Fruit fly (Drosophila melanogaster) whole organism, embryonic: ENCODE results near the gene CG9782.
A peak's percentile ranks its signal among the peaks of the same experiment; 100 is the strongest.

Experiments
- BtbVII ChIP-seq: fragments of 200-800 bp; sonication (Bioruptor generic); optimal IDR thresholded peaks from 3 replicates; lab custom pipeline; 2017; ENCODE audit warnings: missing biosample characterization, mild to moderate bottlenecking, missing genetic modification characterization
- CG1024 ChIP-seq: fragments of 200-800 bp; sonication (Bioruptor generic); IDR thresholded peaks from 2 replicates; pipeline ENCODE4 v1.3.6; 2022; ENCODE audit warnings: missing biosample characterization, missing genetic modification characterization
- CG11696 ChIP-seq: fragments of 200-800 bp; sonication (Bioruptor generic); IDR thresholded peaks from 2 replicates; pipeline ENCODE4 v1.3.6; 2022; ENCODE audit warnings: missing biosample characterization, missing genetic modification characterization
- CG12659 ChIP-seq: fragments of 200-800 bp; sonication (Bioruptor generic); optimal IDR thresholded peaks from 3 replicates; lab custom pipeline; 2017; ENCODE audit warnings: mild to moderate bottlenecking, missing biosample characterization, missing genetic modification reagents, missing genetic modification characterization
- CG13287 ChIP-seq: fragments of 200-800 bp; sonication (Bioruptor generic); IDR thresholded peaks from 2 replicates; pipeline ENCODE4 v1.3.6; 2022; ENCODE audit warnings: missing biosample characterization, missing genetic modification characterization; ENCODE audit not compliant: partially characterized antibody
- CG14050 ChIP-seq: fragments of 200-800 bp; sonication (Bioruptor generic); IDR thresholded peaks from 3 replicates; pipeline ENCODE4 v1.3.6; 2022; ENCODE audit warnings: missing biosample characterization, missing genetic modification characterization
- CG14860 ChIP-seq: fragments of 200-800 bp; sonication (Bioruptor generic); IDR thresholded peaks from 3 replicates; pipeline ENCODE4 v1.3.6; 2022; ENCODE audit warnings: missing biosample characterization, missing genetic modification characterization; ENCODE audit not compliant: partially characterized antibody
- CG15011 ChIP-seq: fragments of 200-800 bp; sonication (Bioruptor generic); optimal IDR thresholded peaks from 3 replicates; lab custom pipeline; 2018; ENCODE audit warnings: missing biosample characterization, mild to moderate bottlenecking, missing genetic modification characterization
- CG1603 ChIP-seq: fragments of 200-800 bp; sonication (Bioruptor generic); optimal IDR thresholded peaks from 2 replicates; lab custom pipeline; 2019; ENCODE audit warnings: missing biosample characterization, mild to moderate bottlenecking, missing genetic modification characterization, moderate library complexity
- CG17829 ChIP-seq: fragments of 200-800 bp; optimal IDR thresholded peaks from 2 replicates; lab custom pipeline; 2019; ENCODE audit warnings: missing biosample characterization, mild to moderate bottlenecking, missing genetic modification characterization, moderate library complexity
- CG18619 ChIP-seq: fragments of 200-800 bp; sonication (Bioruptor generic); optimal IDR thresholded peaks from 3 replicates; lab custom pipeline; 2017; ENCODE audit warnings: missing biosample characterization, mild to moderate bottlenecking, missing genetic modification characterization
- CG32532 ChIP-seq: fragments of 200-800 bp; sonication (Bioruptor generic); IDR thresholded peaks from 2 replicates; pipeline ENCODE4 v1.3.6; 2022; ENCODE audit warnings: missing biosample characterization, missing genetic modification characterization
- CG33213 ChIP-seq: fragments of 200-800 bp; sonication (Bioruptor generic); optimal IDR thresholded peaks from 3 replicates; lab custom pipeline; 2016; ENCODE audit warnings: missing biosample characterization, missing genetic modification characterization
- CG4282 ChIP-seq: fragments of 200-800 bp; sonication (Bioruptor generic); optimal IDR thresholded peaks from 2 replicates; lab custom pipeline; 2016; ENCODE audit warnings: missing biosample characterization, missing genetic modification characterization
- CG4404 ChIP-seq: fragments of 200-800 bp; sonication (Bioruptor generic); IDR thresholded peaks from 2 replicates; pipeline ENCODE4 v1.3.6; 2022; ENCODE audit warnings: missing biosample characterization, missing genetic modification characterization
- CG4617 ChIP-seq: fragments of 200-800 bp; sonication (Bioruptor generic); optimal IDR thresholded peaks from 3 replicates; lab custom pipeline; 2016; ENCODE audit warnings: missing biosample characterization, missing genetic modification characterization, borderline replicate concordance
- CG6254 ChIP-seq: fragments of 200-800 bp; sonication (Bioruptor generic); optimal IDR thresholded peaks from 3 replicates; lab custom pipeline; 2017; ENCODE audit warnings: mild to moderate bottlenecking, missing biosample characterization, missing genetic modification reagents, missing genetic modification characterization
- CG6791 ChIP-seq: fragments of 200-800 bp; sonication (Bioruptor generic); IDR thresholded peaks from 3 replicates; pipeline ENCODE4 v1.3.6; 2022; ENCODE audit warnings: missing biosample characterization, missing genetic modification characterization; ENCODE audit not compliant: partially characterized antibody
- CG7271 ChIP-seq: fragments of 200-800 bp; sonication (Bioruptor generic); optimal IDR thresholded peaks from 2 replicates; lab custom pipeline; 2018; ENCODE audit warnings: missing biosample characterization, mild to moderate bottlenecking, missing genetic modification characterization, moderate library complexity
- CG7745 ChIP-seq: fragments of 200-800 bp; sonication (Bioruptor generic); optimal IDR thresholded peaks from 2 replicates; lab custom pipeline; 2018; ENCODE audit warnings: missing biosample characterization, mild to moderate bottlenecking, missing genetic modification characterization, moderate library complexity
- CG9932 ChIP-seq: fragments of 200-800 bp; sonication (Bioruptor generic); IDR thresholded peaks from 2 replicates; pipeline ENCODE4 v1.3.6; 2022; ENCODE audit warnings: missing biosample characterization, missing genetic modification characterization
- Dp ChIP-seq: fragments of 200-800 bp; sonication (Bioruptor generic); optimal IDR thresholded peaks from 2 replicates; lab custom pipeline; 2018; ENCODE audit warnings: missing biosample characterization, mild to moderate bottlenecking, missing genetic modification characterization, moderate library complexity
- Ets97D ChIP-seq: fragments of 200-800 bp; sonication (Bioruptor generic); optimal IDR thresholded peaks from 3 replicates; lab custom pipeline; 2016; ENCODE audit warnings: missing biosample characterization, missing genetic modification characterization
- Gug ChIP-seq: fragments of 200-800 bp; sonication (Bioruptor generic); IDR thresholded peaks from 4 replicates; pipeline ENCODE4 v1.3.6; 2022; ENCODE audit warnings: missing biosample characterization, missing genetic modification characterization
- Hr51 ChIP-seq, 2 experiments: fragments of 200-800 bp; sonication (Bioruptor generic); optimal IDR thresholded peaks; 2 replicates in 1 of 2; 3 replicates in 1 of 2; lab custom pipeline; 2016 to 2018; ENCODE audit warnings: missing biosample characterization in 2 of 2, missing genetic modification characterization in 2 of 2, mild to moderate bottlenecking in 1 of 2, moderate library complexity in 1 of 2
- Med ChIP-seq: fragments of 200-800 bp; sonication (Bioruptor generic); peaks from one replicate; lab custom pipeline; 2016; ENCODE audit warnings: missing biosample characterization, missing genetic modification characterization, mild to moderate bottlenecking, inconsistent platforms, moderate library complexity
- NFAT ChIP-seq: fragments of 200-800 bp; sonication (Bioruptor generic); IDR thresholded peaks from 2 replicates; pipeline ENCODE4 v1.3.6; 2022; ENCODE audit warnings: missing biosample characterization, missing genetic modification characterization
- Neu2 ChIP-seq: fragments of 200-800 bp; sonication (Bioruptor generic); optimal IDR thresholded peaks from 3 replicates; lab custom pipeline; 2016; ENCODE audit warnings: missing biosample characterization, missing genetic modification characterization, borderline replicate concordance
- NfI ChIP-seq: fragments of 200-800 bp; sonication (Bioruptor generic); optimal IDR thresholded peaks from 3 replicates; lab custom pipeline; 2018; ENCODE audit warnings: missing biosample characterization, mild to moderate bottlenecking, missing genetic modification characterization, moderate library complexity
- Opbp ChIP-seq: fragments of 200-800 bp; sonication (Bioruptor generic); IDR thresholded peaks from 3 replicates; pipeline ENCODE4 v1.3.6; 2022; ENCODE audit warnings: missing biosample characterization, missing genetic modification characterization; ENCODE audit not compliant: partially characterized antibody
- PHDP ChIP-seq: fragments of 200-800 bp; sonication (Bioruptor generic); optimal IDR thresholded peaks from 3 replicates; lab custom pipeline; 2018; ENCODE audit warnings: missing biosample characterization, mild to moderate bottlenecking, missing genetic modification characterization, moderate library complexity
- Pdp1 ChIP-seq, 2 experiments: fragments of 200-800 bp; sonication (Bioruptor generic); optimal IDR thresholded peaks; 3 replicates each; lab custom pipeline; 2016; ENCODE audit warnings: missing biosample characterization in 2 of 2, missing genetic modification characterization in 2 of 2, mild to moderate bottlenecking in 1 of 2, moderate library complexity in 1 of 2
- Spps ChIP-seq: fragments of 200-800 bp; sonication (Bioruptor generic); optimal IDR thresholded peaks from 2 replicates; lab custom pipeline; 2018; ENCODE audit warnings: missing biosample characterization, mild to moderate bottlenecking, missing genetic modification characterization
- amos ChIP-seq: fragments of 200-800 bp; sonication (Bioruptor generic); IDR thresholded peaks from 2 replicates; pipeline ENCODE4 v1.3.6; 2022; ENCODE audit warnings: missing biosample characterization, missing genetic modification characterization; ENCODE audit not compliant: partially characterized antibody
- croc ChIP-seq: fragments of 200-800 bp; sonication (Bioruptor generic); conservative IDR thresholded peaks from 3 replicates; pipeline ENCODE4 v1.3.6; 2022; ENCODE audit warnings: missing biosample characterization, missing genetic modification characterization
- dmrt99B ChIP-seq: fragments of 200-800 bp; sonication (Bioruptor generic); optimal IDR thresholded peaks from 2 replicates; lab custom pipeline; 2018; ENCODE audit warnings: missing biosample characterization, mild to moderate bottlenecking, missing genetic modification characterization, moderate library complexity
- ewg ChIP-seq: fragments of 200-800 bp; sonication (Bioruptor generic); optimal IDR thresholded peaks from 3 replicates; lab custom pipeline; 2017; ENCODE audit warnings: mild to moderate bottlenecking, missing biosample characterization, missing genetic modification reagents, missing genetic modification characterization
- gce ChIP-seq: fragments of 200-800 bp; sonication (Bioruptor generic); IDR thresholded peaks from 3 replicates; pipeline ENCODE4 v1.3.6; 2022; ENCODE audit warnings: missing biosample characterization, missing genetic modification characterization
- mld ChIP-seq: fragments of 200-800 bp; sonication (Bioruptor generic); IDR thresholded peaks from 3 replicates; pipeline ENCODE4 v1.3.6; 2022; ENCODE audit warnings: missing biosample characterization, missing genetic modification characterization; ENCODE audit not compliant: partially characterized antibody
- oc ChIP-seq: fragments of 200-800 bp; sonication (Bioruptor generic); optimal IDR thresholded peaks from 2 replicates; lab custom pipeline; 2018; ENCODE audit warnings: missing biosample characterization, mild to moderate bottlenecking, missing genetic modification characterization, moderate library complexity
- pan ChIP-seq, 4 experiments: fragments of >200 bp in 3 of 4; fragments of 200-800 bp in 1 of 4; sonication (Bioruptor generic) in 1 of 4; optimal IDR thresholded peaks in 3 of 4; IDR thresholded peaks in 1 of 4; 2 replicates each; pipeline versions ENCODE4 v1.3.6 to Lab custom; 2017 to 2022; ENCODE audit warnings: missing biosample characterization in 2 of 4, missing genetic modification characterization in 2 of 4, mixed read lengths in 1 of 4
- prd ChIP-seq, 3 experiments: fragments of >200 bp in 2 of 3; fragments of 200-800 bp in 1 of 3; sonication (Bioruptor generic) in 1 of 3; optimal IDR thresholded peaks in 2 of 3; IDR thresholded peaks in 1 of 3; 2 replicates in 2 of 3; 3 replicates in 1 of 3; pipeline versions ENCODE4 v1.3.6 to Lab custom; 2017 to 2022; ENCODE audit warnings: missing biosample characterization in 1 of 3, missing genetic modification characterization in 1 of 3
- ranshi ChIP-seq: fragments of 200-800 bp; sonication (Bioruptor generic); IDR thresholded peaks from 2 replicates; pipeline ENCODE4 v1.3.6; 2022; ENCODE audit warnings: missing biosample characterization, missing genetic modification characterization
- row ChIP-seq: fragments of 200-800 bp; sonication (Bioruptor generic); IDR thresholded peaks from 3 replicates; pipeline ENCODE4 v1.3.6; 2022; ENCODE audit warnings: missing biosample characterization, missing genetic modification characterization
- seq ChIP-seq: fragments of 200-800 bp; sonication (Bioruptor generic); IDR thresholded peaks from 2 replicates; pipeline ENCODE4 v1.3.6; 2022; ENCODE audit warnings: missing biosample characterization, missing genetic modification characterization
- trh ChIP-seq: fragments of 200-800 bp; sonication (Bioruptor generic); optimal IDR thresholded peaks from 2 replicates; lab custom pipeline; 2016; ENCODE audit warnings: missing biosample characterization, missing genetic modification characterization
- unc-4 ChIP-seq: fragments of 200-800 bp; sonication (Bioruptor generic); IDR thresholded peaks from 2 replicates; pipeline ENCODE4 v1.3.6; 2022; ENCODE audit warnings: missing biosample characterization, missing genetic modification characterization; ENCODE audit not compliant: partially characterized antibody

Gene CG9782

DNA sequence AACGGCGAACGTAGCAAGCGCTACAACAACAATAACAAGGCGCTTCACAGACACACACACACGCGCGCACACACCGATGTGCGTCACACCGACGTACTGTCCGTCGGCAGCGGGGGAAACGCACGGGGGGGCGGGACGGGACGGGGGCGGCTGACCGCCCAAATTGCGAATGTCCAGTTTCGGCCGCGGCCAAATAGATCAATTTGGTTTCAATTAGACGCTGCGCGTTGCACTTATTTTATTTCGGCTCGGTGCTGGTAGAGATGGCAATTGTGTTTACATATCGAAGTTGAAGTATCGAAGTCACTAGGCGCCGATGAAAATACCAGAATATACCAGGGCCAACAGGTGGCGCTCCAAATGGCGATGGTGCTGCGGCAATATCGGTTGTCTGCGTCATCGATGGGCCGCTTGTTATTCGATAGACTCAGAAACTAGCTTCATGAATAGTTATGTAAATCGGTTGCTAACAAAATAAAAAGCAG, 15.8 kb upstream of the CG9782 start, which contains the start of gene Rok (continued):
- TF ChIP-seq CG4282 (GFP tag; lab: Kevin White, UChicago) (no peak), CG11696 (GFP tag; lab: Robert Waterston, UW) (no peak), CG4404 (no peak), CG32532 (GFP tag; lab: Robert Waterston, UW) (no peak), Dp (GFP tag; lab: Kevin White, UChicago) (peak; percentile 35), pan (optimal IDR thresholded peaks at IDR 0.05; lab: Kevin White, UChicago) (no peak), pan (GFP tag; optimal IDR thresholded peaks at IDR 0.05 in 1 of 2, IDR thresholded peaks at IDR 0.05 in 1 of 2) (no peak), CG14050 (GFP tag; lab: Robert Waterston, UW) (no peak), CG15011 (GFP tag; lab: Kevin White, UChicago) (no peak), oc (tag; lab: Kevin White, UChicago) (no peak), Hr51 (GFP tag; optimal IDR thresholded peaks at IDR 0.05; lab: Kevin White, UChicago) (no peak), Med (GFP tag; lab: Kevin White, UChicago) (peak; percentile 74), Spps (no peak), row (GFP tag; lab: Robert Waterston, UW) (peak; percentile 37; the same call in 2 of the 3 replicates), ewg (GFP tag; lab: Kevin White, UChicago) (peak; percentile 15), CG13287 (GFP tag; lab: Robert Waterston, UW) (peak; percentile 77), croc (no peak), NfI (GFP tag; lab: Kevin White, UChicago) (no peak), CG1603 (peak; percentile 61), CG12659 (GFP tag; lab: Kevin White, UChicago) (peak; percentile 48), Pdp1 (GFP tag; optimal IDR thresholded peaks at IDR 0.05; lab: Kevin White, UChicago) (peak in 1 of 2 experiments; percentile 46), CG17829 (tag; lab: Kevin White, UChicago) (no peak), CG7271 (tag; lab: Kevin White, UChicago) (no peak), CG18619 (GFP tag; lab: Kevin White, UChicago) (no peak), BtbVII (GFP tag; lab: Kevin White, UChicago) (no peak), unc-4 (GFP tag; lab: Robert Waterston, UW) (peak; percentile 74), CG6791 (GFP tag; lab: Robert Waterston, UW) (peak; percentile 87), CG7745 (no peak), amos (peak; percentile 89), gce (GFP tag; lab: Robert Waterston, UW) (no peak), Ets97D (GFP tag; lab: Kevin White, UChicago) (no peak), prd (optimal IDR thresholded peaks at IDR 0.05; lab: Kevin White, UChicago) (no peak), prd (GFP tag; IDR thresholded peaks at IDR 0.05; lab: Robert Waterston, UW) (peak; percentile 3; the same call in 1 of the 3 replicates), CG1024 (GFP tag; lab: Robert Waterston, UW) (no peak), mld (GFP tag; lab: Robert Waterston, UW) (0 out of 3 replicates have a peak, but pooled peaks have one; percentile 25), PHDP (tag; lab: Kevin White, UChicago) (no peak), trh (GFP tag; lab: Kevin White, UChicago) (no peak), CG9932 (GFP tag; lab: Robert Waterston, UW) (peak; percentile 34), CG33213 (GFP tag; lab: Kevin White, UChicago) (no peak), NFAT (GFP tag; lab: Robert Waterston, UW) (0 out of 2 replicates have a peak, but pooled peaks have one; percentile 32), Gug (GFP tag; lab: Robert Waterston, UW) (peak; percentile 47; the same call in 1 of the 4 replicates), seq (GFP tag; lab: Robert Waterston, UW) (no peak), CG4617 (GFP tag; lab: Kevin White, UChicago) (peak; percentile 38), CG6254 (GFP tag; lab: Kevin White, UChicago) (no peak), Neu2 (GFP tag; lab: Kevin White, UChicago) (peak; percentile 96), dmrt99B (tag; lab: Kevin White, UChicago) (no peak), Opbp (GFP tag; lab: Robert Waterston, UW) (peak; percentile 78), CG14860 (peak; percentile 79), ranshi (no peak; the same call in 1 of the 2 replicates)
